Fruit fly (Drosophila melanogaster) whole organism, embryonic: ENCODE results near the gene CG32568.

Experiments
- CG10321 ChIP-seq: fragments of 200-800 bp; sonication (Bioruptor generic); IDR thresholded peaks from 2 replicates; pipeline ENCODE4 v1.3.6; 2022; ENCODE audit warnings: missing biosample characterization, missing genetic modification characterization
- CG12071 ChIP-seq: fragments of 200-800 bp; sonication (Bioruptor generic); optimal IDR thresholded peaks from 3 replicates; lab custom pipeline; 2018; ENCODE audit warnings: missing biosample characterization, mild to moderate bottlenecking, missing genetic modification characterization
- CG16813 ChIP-seq: fragments of 200-800 bp; sonication (Bioruptor generic); IDR thresholded peaks from 3 replicates; pipeline ENCODE4 v1.3.6; 2022; ENCODE audit warnings: missing biosample characterization, missing genetic modification characterization; ENCODE audit not compliant: partially characterized antibody
- CG1792 ChIP-seq: fragments of 200-800 bp; sonication (Bioruptor generic); optimal IDR thresholded peaks from 2 replicates; lab custom pipeline; 2016; ENCODE audit warnings: missing biosample characterization, missing genetic modification characterization
- CG18619 ChIP-seq: fragments of 200-800 bp; sonication (Bioruptor generic); optimal IDR thresholded peaks from 3 replicates; lab custom pipeline; 2017; ENCODE audit warnings: missing biosample characterization, mild to moderate bottlenecking, missing genetic modification characterization
- CG2678 ChIP-seq: fragments of 200-800 bp; sonication (Bioruptor generic); optimal IDR thresholded peaks from 3 replicates; lab custom pipeline; 2019; ENCODE audit warnings: missing biosample characterization, mild to moderate bottlenecking, missing genetic modification characterization, moderate library complexity
- CG42726 ChIP-seq: fragments of 200-800 bp; sonication (Bioruptor generic); IDR thresholded peaks from 2 replicates; pipeline ENCODE4 v1.3.6; 2022; ENCODE audit warnings: missing biosample characterization, missing genetic modification characterization; ENCODE audit not compliant: partially characterized antibody
- CG4360 ChIP-seq: fragments of 200-800 bp; sonication (Bioruptor generic); IDR thresholded peaks from 2 replicates; pipeline ENCODE4 v1.3.6; 2022; ENCODE audit warnings: missing biosample characterization, missing genetic modification characterization
- CG4404 ChIP-seq: fragments of 200-800 bp; sonication (Bioruptor generic); IDR thresholded peaks from 2 replicates; pipeline ENCODE4 v1.3.6; 2022; ENCODE audit warnings: missing biosample characterization, missing genetic modification characterization
- CG6175 ChIP-seq: fragments of 200-800 bp; sonication (Bioruptor generic); IDR thresholded peaks from 3 replicates; pipeline ENCODE4 v1.3.6; 2022; ENCODE audit warnings: missing biosample characterization, missing genetic modification characterization
- CG6272 ChIP-seq: fragments of 200-800 bp; sonication (Bioruptor generic); IDR thresholded peaks from 2 replicates; pipeline ENCODE4 v1.3.6; 2022; ENCODE audit warnings: missing biosample characterization, missing genetic modification characterization
- CG7357 ChIP-seq: fragments of 200-800 bp; sonication (Bioruptor generic); IDR thresholded peaks from 3 replicates; pipeline ENCODE4 v1.3.6; 2022; ENCODE audit warnings: missing biosample characterization, missing genetic modification characterization
- CG7745 ChIP-seq: fragments of 200-800 bp; sonication (Bioruptor generic); optimal IDR thresholded peaks from 2 replicates; lab custom pipeline; 2018; ENCODE audit warnings: missing biosample characterization, mild to moderate bottlenecking, missing genetic modification characterization, moderate library complexity
- CG7928 ChIP-seq: fragments of 200-800 bp; sonication (Bioruptor generic); optimal IDR thresholded peaks from 2 replicates; lab custom pipeline; 2017; ENCODE audit warnings: missing biosample characterization, mild to moderate bottlenecking, missing genetic modification characterization
- CG8359 ChIP-seq: fragments of 200-800 bp; sonication (Bioruptor generic); optimal IDR thresholded peaks from 2 replicates; lab custom pipeline; 2017; ENCODE audit warnings: missing biosample characterization, mild to moderate bottlenecking, missing genetic modification characterization, borderline replicate concordance
- CTCF ChIP-seq: fragments of 200-800 bp; sonication (Bioruptor generic); optimal IDR thresholded peaks from 2 replicates; lab custom pipeline; 2017; ENCODE audit warnings: missing biosample characterization, mild to moderate bottlenecking, missing genetic modification characterization, moderate library complexity
- CoRest ChIP-seq: fragments of 200-800 bp; sonication (Bioruptor generic); optimal IDR thresholded peaks from 3 replicates; lab custom pipeline; 2018; ENCODE audit warnings: missing biosample characterization, mild to moderate bottlenecking, missing genetic modification characterization, moderate library complexity
- D ChIP-seq, 2 experiments: fragments of 200-800 bp in 1 of 2; fragments of >200 bp in 1 of 2; sonication (Bioruptor generic) in 1 of 2; optimal IDR thresholded peaks; 2 replicates in 1 of 2; 3 replicates in 1 of 2; lab custom pipeline; 2017; ENCODE audit warnings: mild to moderate bottlenecking in 1 of 2, missing biosample characterization in 1 of 2, missing genetic modification characterization in 1 of 2, missing genetic modification reagents in 1 of 2
- Dip2 ChIP-seq: fragments of 200-800 bp; sonication (Bioruptor generic); IDR thresholded peaks from 2 replicates; pipeline ENCODE4 v1.3.6; 2022; ENCODE audit warnings: missing biosample characterization, missing genetic modification characterization
- E2f1 ChIP-seq: fragments of 200-800 bp; sonication (Bioruptor generic); IDR thresholded peaks from 2 replicates; pipeline ENCODE4 v1.3.6; 2022; ENCODE audit warnings: missing biosample characterization, missing genetic modification characterization
- Eip74EF ChIP-seq, 2 experiments: fragments of 200-800 bp in 1 of 2; fragments of >200 bp in 1 of 2; sonication (Bioruptor generic) in 1 of 2; optimal IDR thresholded peaks; 2 replicates each; lab custom pipeline; 2017 to 2019; ENCODE audit warnings: missing biosample characterization in 2 of 2, missing genetic modification characterization in 2 of 2, mild to moderate bottlenecking in 1 of 2, moderate library complexity in 1 of 2
- Fer1 ChIP-seq: fragments of 200-800 bp; sonication (Bioruptor generic); optimal IDR thresholded peaks from 2 replicates; lab custom pipeline; 2017; ENCODE audit warnings: missing biosample characterization, mild to moderate bottlenecking, missing genetic modification characterization
- Hmr ChIP-seq: fragments of 200-800 bp; sonication (Bioruptor generic); optimal IDR thresholded peaks from 3 replicates; lab custom pipeline; 2017; ENCODE audit warnings: mild to moderate bottlenecking, missing biosample characterization, missing genetic modification reagents, missing genetic modification characterization
- Mad ChIP-seq: fragments of 200-800 bp; sonication (Bioruptor generic); optimal IDR thresholded peaks from 2 replicates; lab custom pipeline; 2016; ENCODE audit warnings: missing biosample characterization, missing genetic modification characterization
- NC2α ChIP-seq: fragments of 200-800 bp; sonication (Bioruptor generic); optimal IDR thresholded peaks from 2 replicates; lab custom pipeline; 2016; ENCODE audit warnings: missing biosample characterization, missing genetic modification characterization
- PHDP ChIP-seq: fragments of 200-800 bp; sonication (Bioruptor generic); optimal IDR thresholded peaks from 3 replicates; lab custom pipeline; 2018; ENCODE audit warnings: missing biosample characterization, mild to moderate bottlenecking, missing genetic modification characterization, moderate library complexity
- Side ChIP-seq: fragments of 200-800 bp; sonication (Bioruptor generic); optimal IDR thresholded peaks from 2 replicates; lab custom pipeline; 2016; ENCODE audit warnings: missing biosample characterization, missing genetic modification characterization
- Sry-β ChIP-seq: fragments of 200-800 bp; sonication (Bioruptor generic); optimal IDR thresholded peaks from 2 replicates; lab custom pipeline; 2018; ENCODE audit warnings: missing biosample characterization, mild to moderate bottlenecking, missing genetic modification characterization, moderate library complexity
- Trl ChIP-seq, 3 experiments: fragments of >200 bp in 2 of 3; fragments of 200-800 bp in 1 of 3; sonication (Bioruptor generic) in 1 of 3; optimal IDR thresholded peaks; 2 replicates in 1 of 3; 3 replicates in 2 of 3; lab custom pipeline; 2016 to 2017; ENCODE audit warnings: missing biosample characterization in 1 of 3, missing genetic modification characterization in 1 of 3
- Xrp1 ChIP-seq: fragments of 200-800 bp; sonication (Bioruptor generic); IDR thresholded peaks from 2 replicates; pipeline ENCODE4 v1.3.6; 2022; ENCODE audit warnings: missing biosample characterization, missing genetic modification characterization
- bcd ChIP-seq: fragments of 200-800 bp; sonication (Bioruptor generic); optimal IDR thresholded peaks from 2 replicates; lab custom pipeline; 2017; ENCODE audit warnings: missing biosample characterization, mild to moderate bottlenecking, missing genetic modification characterization
- caup ChIP-seq: fragments of 200-800 bp; sonication (Bioruptor generic); optimal IDR thresholded peaks from 3 replicates; lab custom pipeline; 2017; ENCODE audit warnings: missing biosample characterization, mild to moderate bottlenecking, missing genetic modification characterization, moderate library complexity; ENCODE audit not compliant: severe bottlenecking
- dmrt11E ChIP-seq: fragments of 200-800 bp; sonication (Bioruptor generic); optimal IDR thresholded peaks from 3 replicates; lab custom pipeline; 2018; ENCODE audit warnings: missing biosample characterization, mild to moderate bottlenecking, missing genetic modification characterization, moderate library complexity
- eve ChIP-seq, 2 experiments: fragments of >200 bp; optimal IDR thresholded peaks; 2 replicates each; lab custom pipeline; 2017; ENCODE audit warnings: missing biosample characterization in 2 of 2, missing genetic modification characterization in 2 of 2
- hbn ChIP-seq: fragments of 200-800 bp; sonication (Bioruptor generic); IDR thresholded peaks from 2 replicates; pipeline ENCODE4 v1.3.6; 2022; ENCODE audit warnings: missing biosample characterization, missing genetic modification characterization; ENCODE audit not compliant: partially characterized antibody
- jumu ChIP-seq: fragments of 200-800 bp; sonication (Bioruptor generic); optimal IDR thresholded peaks from 3 replicates; lab custom pipeline; 2016; ENCODE audit warnings: missing biosample characterization, missing genetic modification characterization
- ken ChIP-seq: fragments of 200-800 bp; sonication (Bioruptor generic); IDR thresholded peaks from 3 replicates; pipeline ENCODE4 v1.3.6; 2022; ENCODE audit warnings: missing biosample characterization, missing genetic modification characterization
- lmd ChIP-seq: fragments of 200-800 bp; sonication (Bioruptor generic); IDR thresholded peaks from 2 replicates; pipeline ENCODE4 v1.3.6; 2022; ENCODE audit warnings: missing biosample characterization, missing genetic modification characterization
- onecut ChIP-seq: fragments of 200-800 bp; sonication (Bioruptor generic); IDR thresholded peaks from 2 replicates; pipeline ENCODE4 v1.3.6; 2022; ENCODE audit warnings: missing biosample characterization, missing genetic modification characterization
- pho ChIP-seq: fragments of 200-800 bp; sonication (Bioruptor generic); optimal IDR thresholded peaks from 2 replicates; lab custom pipeline; 2016; ENCODE audit warnings: missing biosample characterization, missing genetic modification characterization
- pnt ChIP-seq: fragments of 200-800 bp; sonication (Bioruptor generic); optimal IDR thresholded peaks from 3 replicates; lab custom pipeline; 2016; ENCODE audit warnings: missing biosample characterization, missing genetic modification characterization
- ranshi ChIP-seq: fragments of 200-800 bp; sonication (Bioruptor generic); IDR thresholded peaks from 2 replicates; pipeline ENCODE4 v1.3.6; 2022; ENCODE audit warnings: missing biosample characterization, missing genetic modification characterization
- run ChIP-seq: fragments of 200-800 bp; sonication (Bioruptor generic); optimal IDR thresholded peaks from 3 replicates; lab custom pipeline; 2018; ENCODE audit warnings: missing biosample characterization, mild to moderate bottlenecking, missing genetic modification characterization
- sim ChIP-seq: fragments of 200-800 bp; sonication (Bioruptor generic); IDR thresholded peaks from 2 replicates; pipeline ENCODE4 v1.3.6; 2022; ENCODE audit warnings: missing biosample characterization, missing genetic modification characterization
- sr ChIP-seq: fragments of 200-800 bp; sonication (Bioruptor generic); IDR thresholded peaks from 3 replicates; pipeline ENCODE4 v1.3.6; 2022; ENCODE audit warnings: missing biosample characterization, missing genetic modification characterization
- tna ChIP-seq: fragments of 200-800 bp; sonication (Bioruptor generic); IDR thresholded peaks from 2 replicates; pipeline ENCODE4 v1.3.6; 2022; ENCODE audit warnings: missing biosample characterization, missing genetic modification characterization; ENCODE audit not compliant: partially characterized antibody
- twi ChIP-seq: fragments of 200-800 bp; optimal IDR thresholded peaks from 2 replicates; lab custom pipeline; 2019; ENCODE audit warnings: missing biosample characterization, mild to moderate bottlenecking, missing genetic modification characterization, moderate library complexity
- vfl ChIP-seq: fragments of 200-800 bp; sonication (Bioruptor generic); optimal IDR thresholded peaks from 2 replicates; lab custom pipeline; 2016; ENCODE audit warnings: missing biosample characterization, missing genetic modification characterization
- vvl ChIP-seq: fragments of 200-800 bp; sonication (Bioruptor generic); IDR thresholded peaks from 2 replicates; pipeline ENCODE4 v1.3.6; 2022; ENCODE audit warnings: missing biosample characterization, missing genetic modification characterization
- yki ChIP-seq: fragments of >200 bp; optimal IDR thresholded peaks from 3 replicates; lab custom pipeline; 2018

CG32568 gene

DNA sequence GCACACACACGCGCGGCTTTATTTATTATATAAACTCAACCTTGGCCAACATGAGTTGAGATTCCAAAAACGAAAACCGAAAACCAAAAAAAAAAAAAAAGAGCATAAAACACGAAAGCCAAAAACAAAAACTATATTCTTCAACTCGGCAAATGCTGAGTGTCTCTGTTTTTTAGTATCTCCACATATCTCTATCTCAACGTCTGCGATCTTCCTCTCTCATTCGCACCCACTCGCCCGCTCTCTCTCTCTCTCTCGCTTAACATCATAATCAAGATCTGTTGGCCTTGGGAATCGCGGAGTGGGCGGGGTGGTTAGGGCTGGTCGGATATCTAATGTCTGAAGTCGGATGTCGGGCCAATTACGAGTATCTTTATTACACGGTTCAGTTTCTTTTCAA is 39.5 kb downstream of the CG32568 start (continued):
- TF ChIP-seq CTCF (GFP tag; lab: Kevin White, UChicago) (no peak), CG42726 (no peak), CG6175 (GFP tag; lab: Robert Waterston, UW) (no peak), twi (tag; lab: Kevin White, UChicago) (peak; percentile 8), caup (GFP tag; lab: Kevin White, UChicago) (peak; percentile 34), PHDP (no peak), sr (peak; percentile 37; the same call in 1 of the 3 replicates), vvl (GFP tag; lab: Robert Waterston, UW) (0 out of 2 replicates have a peak, but pooled peaks have one; percentile 18), sim (GFP tag; lab: Robert Waterston, UW) (no peak), NC2α (GFP tag; lab: Kevin White, UChicago) (no peak), bcd (GFP tag; lab: Kevin White, UChicago) (no peak)

DNA sequence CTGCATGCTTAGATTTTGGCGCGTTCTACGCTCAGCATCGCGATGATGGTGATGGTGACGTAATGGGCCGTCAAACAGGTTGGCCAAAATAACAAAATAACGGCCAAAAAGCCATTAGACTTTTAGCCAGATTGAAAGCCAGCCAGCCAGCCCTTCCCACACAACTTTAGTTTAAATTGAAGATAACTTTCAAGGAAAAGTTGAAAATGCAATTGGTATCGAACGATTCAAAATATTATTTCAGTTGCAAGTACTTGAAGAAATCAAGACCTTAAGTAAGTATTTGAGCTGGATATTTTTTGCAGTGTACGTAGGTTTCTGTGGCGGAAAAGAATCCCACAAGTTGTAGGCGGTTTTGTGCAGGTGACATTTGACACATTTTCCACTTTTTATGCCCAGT is 40.3 kb downstream of the CG32568 start:
- TF ChIP-seq run (tag; lab: Kevin White, UChicago) = no peak
- TF ChIP-seq Side (GFP tag; lab: Kevin White, UChicago) = peak; percentile 24
- no peak for TF ChIP-seq onecut (GFP tag; lab: Robert Waterston, UW)
- TF ChIP-seq CG7745 (tag; lab: Kevin White, UChicago) = no peak
- peak; percentile 54 for TF ChIP-seq CG2678 (tag; lab: Kevin White, UChicago)
- TF ChIP-seq CG7928 (GFP tag; lab: Kevin White, UChicago) = no peak
- TF ChIP-seq Xrp1 (GFP tag; lab: Robert Waterston, UW) = no peak
- no peak for TF ChIP-seq CG10321
- TF ChIP-seq dmrt11E = no peak
- no peak for TF ChIP-seq bcd (GFP tag; lab: Kevin White, UChicago)
- TF ChIP-seq Sry-β (GFP tag; lab: Kevin White, UChicago) = no peak
- peak in 1 of 2 experiments; percentile 14 for TF ChIP-seq Eip74EF (GFP tag; optimal IDR thresholded peaks at IDR 0.05; lab: Kevin White, UChicago)
- no peak for TF ChIP-seq hbn (GFP tag; lab: Robert Waterston, UW)
- TF ChIP-seq ranshi (GFP tag; lab: Robert Waterston, UW) = no peak
- TF ChIP-seq yki (lab: Kevin White, UChicago) = no peak
- no peak for TF ChIP-seq Trl (optimal IDR thresholded peaks at IDR 0.05; lab: Kevin White, UChicago)
- TF ChIP-seq Trl (GFP tag; optimal IDR thresholded peaks at IDR 0.05; lab: Kevin White, UChicago) = no peak
- TF ChIP-seq pnt = peak; percentile 27
- TF ChIP-seq eve (GFP tag; optimal IDR thresholded peaks at IDR 0.05; lab: Kevin White, UChicago) = no peak
- TF ChIP-seq D (optimal IDR thresholded peaks at IDR 0.05; lab: Kevin White, UChicago) = no peak
- no peak for TF ChIP-seq D (GFP tag; optimal IDR thresholded peaks at IDR 0.05; lab: Kevin White, UChicago)
- TF ChIP-seq CG8359 = no peak
- no peak for TF ChIP-seq E2f1 (GFP tag; lab: Robert Waterston, UW)
- peak; percentile 15 for TF ChIP-seq Hmr (GFP tag; lab: Kevin White, UChicago)
- TF ChIP-seq CG12071 (GFP tag; lab: Kevin White, UChicago) = peak; percentile 13
- 0 out of 2 replicates have a peak, but pooled peaks have one; percentile 11 for TF ChIP-seq CG4404 (GFP tag; lab: Robert Waterston, UW)
- no peak for TF ChIP-seq jumu (GFP tag; lab: Kevin White, UChicago)
- no peak for TF ChIP-seq CG18619 (GFP tag; lab: Kevin White, UChicago)
- peak; percentile 35 for TF ChIP-seq Fer1 (GFP tag; lab: Kevin White, UChicago)
- TF ChIP-seq CG4360 (GFP tag; lab: Robert Waterston, UW) = no peak
- TF ChIP-seq ken (GFP tag; lab: Robert Waterston, UW) = no peak
- TF ChIP-seq CG6272 (GFP tag; lab: Robert Waterston, UW) = no peak
- TF ChIP-seq lmd (GFP tag; lab: Robert Waterston, UW) = peak; percentile 19; the same call in 1 of the 2 replicates
- no peak for TF ChIP-seq CG7357 (GFP tag; lab: Robert Waterston, UW)
- TF ChIP-seq pho (GFP tag; lab: Kevin White, UChicago) = no peak
- no peak for TF ChIP-seq vfl (GFP tag; lab: Kevin White, UChicago)
- no peak for TF ChIP-seq tna (GFP tag; lab: Robert Waterston, UW)
- no peak for TF ChIP-seq Mad (GFP tag; lab: Kevin White, UChicago)
- no peak for TF ChIP-seq CG16813 (GFP tag; lab: Robert Waterston, UW)
- no peak for TF ChIP-seq Dip2 (GFP tag; lab: Robert Waterston, UW)
- no peak for TF ChIP-seq CG1792 (GFP tag; lab: Kevin White, UChicago)
- peak; percentile 46 for TF ChIP-seq CoRest (tag; lab: Kevin White, UChicago)
